Worm (Caenorhabditis elegans) whole organism, L1 larva: ENCODE data around the gene unc-4.
"Not testable (repeated sequence)": the region's sequence is repeated elsewhere in the genome, so short reads cannot be mapped to it uniquely, and the experiment has no call there.

Experiments used
- Y116A8C.19 ChIP-seq: sonication (generic microtip); optimal IDR thresholded peaks from 2 replicates; lab custom pipeline; 2016; ENCODE audit warnings: missing compliant biosample characterization, missing genetic modification characterization, borderline replicate concordance
- aha-1 ChIP-seq: fragments of 150-350 bp; optimal IDR thresholded peaks from 2 replicates; lab custom pipeline; 2014; ENCODE audit warnings: missing biosample characterization, missing genetic modification characterization
- alr-1 ChIP-seq: fragments of 200-800 bp; sonication (Bioruptor generic); optimal IDR thresholded peaks from 2 replicates; lab custom pipeline; 2018; ENCODE audit warnings: borderline replicate concordance, mild to moderate bottlenecking, missing genetic modification characterization, missing compliant biosample characterization
- blmp-1 ChIP-seq: fragments of 150-350 bp; optimal IDR thresholded peaks from 2 replicates; lab custom pipeline; 2014; ENCODE audit warnings: missing biosample characterization, missing genetic modification characterization
- ceh-82 ChIP-seq, 3 experiments: fragments of 150-350 bp in 1 of 3; sonication (generic microtip) in 2 of 3; optimal IDR thresholded peaks; 2 replicates each; lab custom pipeline; 2014 to 2017; ENCODE audit warnings: missing biosample characterization in 3 of 3, missing genetic modification characterization in 3 of 3
- efl-1 ChIP-seq, 4 experiments: fragments of 150-350 bp; optimal IDR thresholded peaks in 3 of 4; peaks in 1 of 4; 1 replicate in 1 of 4; 2 replicates in 3 of 4; lab custom pipeline; 2014; ENCODE audit warnings: missing biosample characterization in 2 of 4, missing genetic modification characterization in 2 of 4, missing genetic modification reagents in 2 of 4
- egl-13 ChIP-seq: sonication (generic microtip); optimal IDR thresholded peaks from 2 replicates; lab custom pipeline; 2016; ENCODE audit warnings: missing genotype, missing genetic modification reagents, missing genetic modification characterization, missing compliant biosample characterization
- fkh-8 ChIP-seq: sonication (generic microtip); optimal IDR thresholded peaks from 2 replicates; lab custom pipeline; 2016; ENCODE audit warnings: mild to moderate bottlenecking, missing genetic modification characterization, missing compliant biosample characterization
- hlh-17 ChIP-seq: fragments of 200-800 bp; sonication (Bioruptor generic); optimal IDR thresholded peaks from 2 replicates; lab custom pipeline; 2018; ENCODE audit warnings: missing genetic modification characterization, mild to moderate bottlenecking, missing compliant biosample characterization, moderate library complexity, borderline replicate concordance
- hpl-2 ChIP-seq: fragments of 150-350 bp; optimal IDR thresholded peaks from 2 replicates; lab custom pipeline; 2014; ENCODE audit warnings: missing biosample characterization, missing genetic modification reagents, missing genetic modification characterization
- jun-1 ChIP-seq: fragments of 150-350 bp; optimal IDR thresholded peaks from 2 replicates; lab custom pipeline; 2014; ENCODE audit warnings: missing biosample characterization, missing genetic modification reagents, missing genetic modification characterization
- lin-13 ChIP-seq: fragments of 150-350 bp; optimal IDR thresholded peaks from 2 replicates; lab custom pipeline; 2014; ENCODE audit warnings: missing biosample characterization, missing genetic modification reagents, missing genetic modification characterization
- lin-14 ChIP-seq: fragments of 200-800 bp; sonication (Bioruptor generic); optimal IDR thresholded peaks from 2 replicates; lab custom pipeline; 2018; ENCODE audit warnings: mild to moderate bottlenecking, missing genetic modification characterization, moderate library complexity, missing compliant biosample characterization
- lir-3 ChIP-seq: sonication (generic microtip); optimal IDR thresholded peaks from 2 replicates; lab custom pipeline; 2016; ENCODE audit warnings: mild to moderate bottlenecking, missing genetic modification characterization, moderate library complexity, missing compliant biosample characterization; ENCODE audit not compliant: poor library complexity
- lsy-2 ChIP-seq, 2 experiments: fragments of 150-350 bp; optimal IDR thresholded peaks; 2 replicates each; lab custom pipeline; 2014; ENCODE audit warnings: missing biosample characterization in 2 of 2, missing genetic modification characterization in 2 of 2
- mef-2 ChIP-seq: fragments of 150-350 bp; optimal IDR thresholded peaks from 2 replicates; lab custom pipeline; 2014; ENCODE audit warnings: missing biosample characterization, missing genetic modification characterization
- nhr-11 ChIP-seq: fragments of 150-350 bp; optimal IDR thresholded peaks from 2 replicates; lab custom pipeline; 2014; ENCODE audit warnings: missing biosample characterization, missing genetic modification characterization
- nhr-12 ChIP-seq: sonication (generic microtip); optimal IDR thresholded peaks from 2 replicates; lab custom pipeline; 2017; ENCODE audit warnings: missing biosample characterization, missing genetic modification characterization
- nhr-20 ChIP-seq: sonication (generic microtip); optimal IDR thresholded peaks from 2 replicates; lab custom pipeline; 2016; ENCODE audit warnings: mild to moderate bottlenecking, missing genetic modification characterization, missing compliant biosample characterization
- nhr-76 ChIP-seq: sonication (generic microtip); optimal IDR thresholded peaks from 2 replicates; lab custom pipeline; 2017; ENCODE audit warnings: missing biosample characterization, missing genetic modification characterization
- nhr-84 ChIP-seq: sonication (generic microtip); optimal IDR thresholded peaks from 2 replicates; lab custom pipeline; 2017; ENCODE audit warnings: missing biosample characterization, missing genetic modification characterization
- nhr-85 ChIP-seq: sonication (generic microtip); peaks from one replicate; lab custom pipeline; 2016; ENCODE audit warnings: missing genetic modification characterization, inconsistent platforms, missing compliant biosample characterization
- nhr-90 ChIP-seq: sonication (generic microtip); optimal IDR thresholded peaks from 2 replicates; lab custom pipeline; 2016; ENCODE audit warnings: mild to moderate bottlenecking, missing genetic modification characterization, missing compliant biosample characterization; ENCODE audit not compliant: poor library complexity
- pqm-1 ChIP-seq: sonication (generic microtip); optimal IDR thresholded peaks from 3 replicates; lab custom pipeline; 2017; ENCODE audit warnings: missing biosample characterization, missing genetic modification characterization
- skn-1 ChIP-seq: fragments of 150-350 bp; optimal IDR thresholded peaks from 2 replicates; lab custom pipeline; 2014; ENCODE audit warnings: missing biosample characterization, missing genetic modification characterization
- snu-23 ChIP-seq: sonication (generic microtip); optimal IDR thresholded peaks from 2 replicates; lab custom pipeline; 2016; ENCODE audit warnings: missing genetic modification characterization, missing compliant biosample characterization
- sup-37 ChIP-seq: fragments of 200-800 bp; sonication (Bioruptor generic); optimal IDR thresholded peaks from 2 replicates; lab custom pipeline; 2018; ENCODE audit warnings: mild to moderate bottlenecking, missing genetic modification characterization, missing compliant biosample characterization
- unc-86 ChIP-seq: sonication (generic microtip); optimal IDR thresholded peaks from 2 replicates; lab custom pipeline; 2016; ENCODE audit warnings: missing genetic modification characterization, missing compliant biosample characterization
- vab-15 ChIP-seq: sonication (generic microtip); optimal IDR thresholded peaks from 2 replicates; lab custom pipeline; 2017; ENCODE audit warnings: missing genotype, mild to moderate bottlenecking, missing genetic modification characterization, missing compliant biosample characterization
- zag-1 ChIP-seq: fragments of 150-350 bp; optimal IDR thresholded peaks from 2 replicates; lab custom pipeline; 2014; ENCODE audit warnings: missing biosample characterization, missing genetic modification characterization

The unc-4 gene

DNA sequence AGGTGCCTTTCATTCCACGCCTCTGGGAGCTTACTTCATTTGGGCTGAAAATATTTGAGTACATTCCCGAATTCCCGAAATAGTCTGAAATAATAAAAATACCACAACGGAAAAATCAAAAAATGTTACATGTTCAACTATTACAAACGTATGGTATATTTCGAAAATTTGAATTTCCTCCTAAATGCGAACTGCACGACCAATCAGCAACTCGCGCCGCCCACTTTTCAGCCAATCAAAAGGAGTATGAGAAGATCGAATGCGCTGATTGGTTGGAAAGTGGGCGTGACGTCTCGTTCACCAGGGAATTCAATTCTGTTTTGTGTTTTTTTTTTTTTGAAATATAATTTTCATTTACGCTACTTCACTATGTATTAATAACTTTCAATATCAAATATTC lies 31.5 kb downstream of the unc-4 start, which contains the start of gene old-1:
TSS of gene old-1 (minus strand) at position 50 of the 400 bp plus-strand sequence.
- TF ChIP-seq nhr-76 (tag; lab: Kevin White, UChicago) (no peak), efl-1 (optimal IDR thresholded peaks at IDR 0.05; lab: Kevin White, UChicago) (no peak), efl-1 (GFP tag; optimal IDR thresholded peaks at IDR 0.05 in 1 of 2; lab: Kevin White, UChicago) (peak in 1 of 2 experiments; percentile 86)

DNA sequence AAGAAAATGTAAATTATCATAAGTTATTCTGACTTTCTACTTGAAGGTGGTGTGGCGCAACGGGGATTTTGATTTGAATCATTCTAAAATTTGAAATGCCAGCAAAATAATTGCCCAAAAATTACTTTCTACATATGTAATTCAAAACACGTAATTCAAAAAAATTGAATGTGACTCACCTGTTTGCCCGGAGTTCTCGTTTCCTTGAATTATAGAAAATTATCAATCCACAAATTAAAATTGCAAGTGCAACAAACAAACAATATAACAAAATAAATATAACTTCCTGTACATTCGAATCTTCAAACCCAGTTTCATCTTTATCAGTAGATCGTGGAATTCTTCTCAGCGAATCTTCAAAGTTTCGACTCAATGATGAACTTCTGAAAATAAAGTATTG lies 32.0 kb downstream of the unc-4 start:
- TF ChIP-seq mef-2 (tag; lab: Kevin White, UChicago) (no peak), aha-1 (tag; lab: Kevin White, UChicago) (no peak), unc-86 (tag; lab: Kevin White, UChicago) (no peak), ceh-82 (tag; optimal IDR thresholded peaks at IDR 0.05; lab: Kevin White, UChicago) (no peak), nhr-84 (tag; lab: Kevin White, UChicago) (no peak), nhr-90 (no peak), vab-15 (tag; lab: Kevin White, UChicago) (no peak), egl-13 (no peak), lsy-2 (tag; optimal IDR thresholded peaks at IDR 0.05; lab: Kevin White, UChicago) (no peak), skn-1 (tag; lab: Kevin White, UChicago) (no peak), zag-1 (tag; lab: Kevin White, UChicago) (no peak), pqm-1 (tag; lab: Kevin White, UChicago) (no peak), hlh-17 (no peak)

DNA sequence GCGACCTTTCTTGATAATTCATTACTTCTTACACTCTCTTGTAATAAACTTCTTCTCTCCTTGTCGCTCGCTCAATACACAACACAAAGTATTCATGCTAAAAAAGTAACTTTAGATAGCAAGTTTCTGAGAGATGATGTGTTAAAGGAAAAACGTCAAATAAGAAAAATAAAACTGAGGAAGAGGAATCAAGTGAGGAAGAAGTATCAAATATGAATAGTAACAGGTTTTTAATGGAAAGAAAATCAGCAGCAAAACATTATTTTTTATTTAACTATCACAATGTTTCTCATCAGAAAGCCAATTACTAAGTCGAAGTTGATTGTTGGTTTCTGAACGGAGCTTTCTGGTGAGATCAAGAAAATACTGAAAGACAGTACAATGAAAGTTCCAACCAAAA lies 33.8 kb downstream of the unc-4 start, which contains the start of gene chil-1:
TSS of gene chil-1 (minus strand) at position 101 of the 400 bp plus-strand sequence.
- not testable (repeated sequence) for TF ChIP-seq nhr-20, nhr-84, skn-1 (tag; lab: Kevin White, UChicago)
- TF ChIP-seq, all 84 proteins: peak for 0; not testable (repeated sequence) for 84

DNA sequence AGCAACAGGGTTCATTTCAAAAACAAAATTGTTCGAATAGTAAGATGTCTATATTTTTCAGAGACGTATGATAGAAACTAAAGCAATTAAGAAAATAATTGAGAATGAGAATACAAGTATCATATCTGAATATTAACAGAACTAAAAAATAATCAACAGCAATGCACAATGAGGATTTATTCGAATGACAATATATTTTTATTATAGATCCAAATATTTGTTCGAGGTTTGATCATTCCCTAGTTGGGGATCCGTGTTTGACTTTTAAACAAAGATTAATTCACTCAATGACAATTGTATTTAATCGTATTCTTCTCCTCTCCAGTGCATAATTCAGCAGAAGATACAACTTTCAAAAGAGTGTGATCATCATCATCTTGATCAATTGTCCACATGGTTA lies 38.0 kb downstream of the unc-4 start, which contains the start of gene C08H9.18:
TSS of gene C08H9.18 (minus strand) at position 101 of the 400 bp plus-strand sequence.
- no peak for TF ChIP-seq hpl-2 (GFP tag; lab: Kevin White, UChicago)
- no peak for TF ChIP-seq lir-3 (tag; lab: Kevin White, UChicago)
- TF ChIP-seq nhr-85 (tag; lab: Kevin White, UChicago): no peak
- no peak for TF ChIP-seq vab-15 (tag; lab: Kevin White, UChicago)
- no peak for TF ChIP-seq lin-14 (GFP tag; lab: Kevin White, UChicago)
- TF ChIP-seq jun-1 (tag; lab: Kevin White, UChicago): no peak
- TF ChIP-seq nhr-12 (tag; lab: Kevin White, UChicago): no peak
- TF ChIP-seq mef-2 (tag; lab: Kevin White, UChicago): no peak
- TF ChIP-seq unc-86 (tag; lab: Kevin White, UChicago): no peak
- TF ChIP-seq ceh-82 (tag; optimal IDR thresholded peaks at IDR 0.05; lab: Kevin White, UChicago): no peak
- TF ChIP-seq snu-23 (GFP tag; lab: Kevin White, UChicago): no peak
- no peak for TF ChIP-seq nhr-11 (tag; lab: Kevin White, UChicago)
- TF ChIP-seq, all 84 proteins: peak for 0

DNA sequence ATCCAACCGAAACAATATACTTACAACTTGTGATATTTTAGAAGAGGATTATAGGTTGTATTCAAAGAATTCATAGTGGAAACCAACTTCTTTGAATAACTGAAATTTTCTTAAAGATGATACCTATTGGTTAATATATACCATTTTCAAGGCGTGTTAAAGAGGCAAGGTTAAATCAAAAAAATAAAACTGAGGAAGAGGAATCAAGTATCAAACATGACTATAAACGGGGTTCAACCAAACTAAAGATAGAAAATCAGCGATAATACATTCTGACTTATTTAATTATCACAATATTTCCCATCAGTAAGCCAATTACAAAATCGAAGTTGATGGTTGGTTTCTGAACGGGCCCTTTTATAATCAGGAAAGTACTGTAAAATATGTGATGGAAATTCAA lies 38.8 kb downstream of the unc-4 start, which contains the start of gene chil-3:
TSS of gene chil-3 (minus strand) at position 101 of the 400 bp plus-strand sequence.
- TF ChIP-seq blmp-1 (tag; lab: Kevin White, UChicago): no peak
- TF ChIP-seq alr-1 (tag; lab: Kevin White, UChicago): no peak
- TF ChIP-seq lin-14 (GFP tag; lab: Kevin White, UChicago): no peak
- TF ChIP-seq Y116A8C.19 (tag; lab: Kevin White, UChicago): no peak
- TF ChIP-seq fkh-8 (tag; lab: Kevin White, UChicago): no peak
- no peak for TF ChIP-seq pqm-1 (tag; lab: Kevin White, UChicago)
- no peak for TF ChIP-seq sup-37 (GFP tag; lab: Kevin White, UChicago)
- no peak for TF ChIP-seq lin-13 (GFP tag; lab: Kevin White, UChicago)
